Worm (Caenorhabditis elegans) whole organism, young adult: Measurements from ENCODE around the gene K11H3.5.

Experiments
- F49E8.2 ChIP-seq: sonication (generic microtip); optimal IDR thresholded peaks from 3 replicates; lab custom pipeline; 2017; ENCODE audit warnings: missing genetic modification characterization, mild to moderate bottlenecking, missing compliant biosample characterization, antibody characterized with exemption, moderate library complexity; ENCODE audit not compliant: insufficient read depth
- T26A5.8 ChIP-seq: sonication (generic microtip); optimal IDR thresholded peaks from 2 replicates; lab custom pipeline; 2016; ENCODE audit warnings: missing genetic modification characterization, missing compliant biosample characterization
- Y53G8AR.9 ChIP-seq: fragments of 200-800 bp; sonication (Bioruptor generic); conservative IDR thresholded peaks from 2 replicates; pipeline ENCODE4 v1.3.6; 2022; ENCODE audit warnings: missing genetic modification reagents, missing genetic modification characterization, missing compliant biosample characterization
- ama-1 ChIP-seq, 3 experiments: fragments of 150-350 bp in 1 of 3; sonication (generic microtip) in 2 of 3; optimal IDR thresholded peaks; 2 replicates each; lab custom pipeline; 2014 to 2018; ENCODE audit warnings: missing biosample characterization in 2 of 3, missing genetic modification characterization in 2 of 3, missing genetic modification reagents in 2 of 3
- ets-4 ChIP-seq: fragments of 200-800 bp; sonication (Bioruptor generic); optimal IDR thresholded peaks from 2 replicates; lab custom pipeline; 2018; ENCODE audit warnings: mild to moderate bottlenecking, missing genetic modification characterization, missing compliant biosample characterization
- nfya-1 ChIP-seq: sonication (generic microtip); optimal IDR thresholded peaks from 2 replicates; lab custom pipeline; 2017; ENCODE audit warnings: antibody characterized with exemption, missing compliant biosample characterization, missing genetic modification characterization, borderline replicate concordance; ENCODE audit not compliant: insufficient read depth
- sea-2 ChIP-seq: fragments of 200-800 bp; sonication (Bioruptor generic); IDR thresholded peaks from 2 replicates; pipeline ENCODE4 v1.3.6; 2022; ENCODE audit warnings: missing genetic modification characterization, missing compliant biosample characterization
- snpc-3.4 ChIP-seq: sonication (generic microtip); optimal IDR thresholded peaks from 2 replicates; lab custom pipeline; 2017; ENCODE audit warnings: missing genetic modification characterization, mild to moderate bottlenecking, missing compliant biosample characterization, antibody characterized with exemption, moderate library complexity, missing genotype, missing genetic modification reagents
- unc-62 ChIP-seq: fragments of 150-350 bp; optimal IDR thresholded peaks from 2 replicates; lab custom pipeline; 2014; ENCODE audit warnings: missing biosample characterization, missing genetic modification reagents, missing genetic modification characterization
- ztf-3 ChIP-seq: fragments of 200-800 bp; sonication (Bioruptor generic); optimal IDR thresholded peaks from 2 replicates; lab custom pipeline; 2018; ENCODE audit warnings: mild to moderate bottlenecking, missing genetic modification characterization, missing compliant biosample characterization

- TF ChIP-seq Y53G8AR.9 (GFP tag; lab: Robert Waterston, UW) (peak; percentile 90; the same call in 1 of the 2 replicates), snpc-3.4 (no peak), ztf-3 (GFP tag; lab: Kevin White, UChicago) (no peak), sea-2 (GFP tag; lab: Robert Waterston, UW) (no peak), nfya-1 (tag; lab: Kevin White, UChicago) (no peak), T26A5.8 (no peak), ets-4 (GFP tag; lab: Kevin White, UChicago) (no peak), unc-62 (GFP tag; lab: Kevin White, UChicago) (no peak), F49E8.2 (no peak), ama-1 (optimal IDR thresholded peaks at IDR 0.05; lab: Kevin White, UChicago) (peak; percentile 79), ama-1 (GFP tag; optimal IDR thresholded peaks at IDR 0.05; lab: Kevin White, UChicago) (peak in 1 of 2 experiments; percentile 8)
These were observed 19.1 kb upstream of the K11H3.5 start, which contains the start of gene lin-52 for ce11 chrIII:9824330-9824934.
